Worm (Caenorhabditis elegans) whole organism, L3 larva: ENCODE results near the gene mrpl-44.

Experiments
- R02D3.7 ChIP-seq: fragments of 150-350 bp; optimal IDR thresholded peaks from 2 replicates; lab custom pipeline; 2014; ENCODE audit warnings: missing biosample characterization, missing genetic modification characterization
- aly-2 ChIP-seq: fragments of 150-350 bp; optimal IDR thresholded peaks from 2 replicates; lab custom pipeline; 2014; ENCODE audit warnings: missing biosample characterization, missing genetic modification characterization
- ama-1 ChIP-seq: fragments of 150-350 bp; optimal IDR thresholded peaks from 2 replicates; lab custom pipeline; 2018
- ceh-16 ChIP-seq: sonication (generic microtip); optimal IDR thresholded peaks from 2 replicates; lab custom pipeline; 2017; ENCODE audit warnings: missing biosample characterization, missing genetic modification characterization
- ceh-28 ChIP-seq: fragments of 150-350 bp; optimal IDR thresholded peaks from 2 replicates; lab custom pipeline; 2014; ENCODE audit warnings: missing biosample characterization, missing genetic modification reagents, missing genetic modification characterization
- ceh-82 ChIP-seq: fragments of 150-350 bp; optimal IDR thresholded peaks from 2 replicates; lab custom pipeline; 2014; ENCODE audit warnings: missing biosample characterization, missing genetic modification characterization
- ceh-9 ChIP-seq: sonication (generic microtip); optimal IDR thresholded peaks from 2 replicates; lab custom pipeline; 2018; ENCODE audit warnings: missing biosample characterization, missing genetic modification characterization
- daf-12 ChIP-seq: fragments of 150-350 bp; optimal IDR thresholded peaks from 2 replicates; lab custom pipeline; 2014; ENCODE audit warnings: missing biosample characterization, missing genetic modification reagents, missing genetic modification characterization
- egl-27 ChIP-seq: sonication (generic microtip); optimal IDR thresholded peaks from 4 replicates; lab custom pipeline; 2017; ENCODE audit warnings: missing biosample characterization, missing genetic modification reagents, missing genetic modification characterization
- egl-5 ChIP-seq: fragments of 150-350 bp; optimal IDR thresholded peaks from 2 replicates; lab custom pipeline; 2017; ENCODE audit warnings: missing biosample characterization, missing genetic modification reagents, missing genetic modification characterization, inconsistent platforms
- elt-1 ChIP-seq: fragments of 150-350 bp; optimal IDR thresholded peaks from 2 replicates; lab custom pipeline; 2014; ENCODE audit warnings: missing biosample characterization, missing genetic modification characterization
- elt-2 ChIP-seq: sonication (generic microtip); optimal IDR thresholded peaks from 2 replicates; lab custom pipeline; 2016; ENCODE audit warnings: missing genetic modification reagents, mild to moderate bottlenecking, missing genetic modification characterization, missing compliant biosample characterization
- elt-3 ChIP-seq, 3 experiments: fragments of 150-350 bp in 1 of 3; sonication (generic microtip) in 2 of 3; optimal IDR thresholded peaks; 2 replicates in 2 of 3; 4 replicates in 1 of 3; lab custom pipeline; 2014 to 2017; ENCODE audit warnings: missing biosample characterization in 3 of 3, missing genetic modification characterization in 3 of 3
- eor-1 ChIP-seq, 2 experiments: fragments of 150-350 bp; optimal IDR thresholded peaks; 2 replicates each; lab custom pipeline; 2014 to 2018; ENCODE audit warnings: missing biosample characterization in 2 of 2, missing genetic modification characterization in 2 of 2
- fkh-10 ChIP-seq: sonication (generic microtip); optimal IDR thresholded peaks from 2 replicates; lab custom pipeline; 2017; ENCODE audit warnings: missing biosample characterization, missing genetic modification reagents, missing genetic modification characterization
- hmg-11 ChIP-seq: sonication (generic microtip); optimal IDR thresholded peaks from 2 replicates; lab custom pipeline; 2016; ENCODE audit warnings: missing genetic modification characterization, missing compliant biosample characterization
- jun-1 ChIP-seq: fragments of 150-350 bp; optimal IDR thresholded peaks from 2 replicates; lab custom pipeline; 2014; ENCODE audit warnings: missing biosample characterization, missing genetic modification reagents, missing genetic modification characterization
- lin-15B ChIP-seq: fragments of 150-350 bp; optimal IDR thresholded peaks from 2 replicates; lab custom pipeline; 2014; ENCODE audit warnings: missing biosample characterization, missing genetic modification characterization
- lin-39 ChIP-seq: fragments of 150-350 bp; optimal IDR thresholded peaks from 2 replicates; lab custom pipeline; 2018; ENCODE audit warnings: missing biosample characterization, missing genetic modification reagents, missing genetic modification characterization
- mdl-1 ChIP-seq: fragments of 150-350 bp; optimal IDR thresholded peaks from 2 replicates; lab custom pipeline; 2014; ENCODE audit warnings: missing biosample characterization, missing genetic modification characterization
- mml-1 ChIP-seq: fragments of 150-350 bp; sonication (generic microtip); optimal IDR thresholded peaks from 3 replicates; lab custom pipeline; 2014; ENCODE audit warnings: missing biosample characterization, missing genetic modification characterization
- nfya-1 ChIP-seq: sonication (generic microtip); optimal IDR thresholded peaks from 2 replicates; lab custom pipeline; 2017; ENCODE audit warnings: missing genetic modification characterization, mild to moderate bottlenecking, missing compliant biosample characterization, antibody characterized with exemption, moderate library complexity; ENCODE audit not compliant: insufficient read depth
- nhr-11 ChIP-seq: fragments of 150-350 bp; optimal IDR thresholded peaks from 2 replicates; lab custom pipeline; 2014; ENCODE audit warnings: missing biosample characterization, missing genetic modification characterization
- nhr-12 ChIP-seq: fragments of 150-350 bp; optimal IDR thresholded peaks from 2 replicates; lab custom pipeline; 2014; ENCODE audit warnings: missing biosample characterization, missing genetic modification characterization
- nhr-23 ChIP-seq: fragments of 150-350 bp; optimal IDR thresholded peaks from 2 replicates; lab custom pipeline; 2014; ENCODE audit warnings: missing biosample characterization, missing genetic modification reagents, missing genetic modification characterization
- nhr-237 ChIP-seq: fragments of 150-350 bp; optimal IDR thresholded peaks from 2 replicates; lab custom pipeline; 2014; ENCODE audit warnings: missing biosample characterization, missing genetic modification characterization
- nhr-25 ChIP-seq: sonication (generic microtip); optimal IDR thresholded peaks from 2 replicates; lab custom pipeline; 2017; ENCODE audit warnings: missing biosample characterization, missing genetic modification characterization
- nhr-43 ChIP-seq: sonication (generic microtip); optimal IDR thresholded peaks from 2 replicates; lab custom pipeline; 2016; ENCODE audit warnings: mild to moderate bottlenecking, missing genetic modification characterization, missing compliant biosample characterization; ENCODE audit not compliant: poor library complexity, severe bottlenecking
- nhr-67 ChIP-seq: fragments of 150-350 bp; optimal IDR thresholded peaks from 2 replicates; lab custom pipeline; 2014; ENCODE audit warnings: missing biosample characterization, missing genetic modification characterization
- nhr-76 ChIP-seq: fragments of 150-350 bp; sonication (generic microtip); optimal IDR thresholded peaks from 5 replicates; lab custom pipeline; 2014; ENCODE audit warnings: missing biosample characterization, missing genetic modification characterization
- nhr-77 ChIP-seq: fragments of 150-350 bp; optimal IDR thresholded peaks from 2 replicates; lab custom pipeline; 2014; ENCODE audit warnings: missing biosample characterization, missing genetic modification characterization
- pha-4 ChIP-seq: fragments of 150-350 bp; optimal IDR thresholded peaks from 2 replicates; lab custom pipeline; 2014; ENCODE audit warnings: missing biosample characterization, missing genetic modification reagents, missing genetic modification characterization
- sea-2 ChIP-seq: fragments of 150-350 bp; sonication (generic microtip); optimal IDR thresholded peaks from 4 replicates; lab custom pipeline; 2014; ENCODE audit warnings: missing biosample characterization, missing genetic modification reagents, missing genetic modification characterization
- skn-1 ChIP-seq: fragments of 150-350 bp; optimal IDR thresholded peaks from 2 replicates; lab custom pipeline; 2014; ENCODE audit warnings: missing biosample characterization, missing genetic modification characterization
- tbx-2 ChIP-seq: sonication (generic microtip); optimal IDR thresholded peaks from 2 replicates; lab custom pipeline; 2016; ENCODE audit warnings: mild to moderate bottlenecking, missing genetic modification characterization, missing compliant biosample characterization
- unc-39 ChIP-seq: sonication (generic microtip); optimal IDR thresholded peaks from 4 replicates; lab custom pipeline; 2017; ENCODE audit warnings: missing biosample characterization, missing genetic modification characterization
- unc-62 ChIP-seq: fragments of 150-350 bp; sonication (generic microtip); optimal IDR thresholded peaks from 4 replicates; lab custom pipeline; 2014; ENCODE audit warnings: missing biosample characterization, missing genetic modification reagents, missing genetic modification characterization
- zag-1 ChIP-seq: fragments of 150-350 bp; optimal IDR thresholded peaks from 2 replicates; lab custom pipeline; 2014; ENCODE audit warnings: missing biosample characterization, missing genetic modification characterization
- ztf-11 ChIP-seq: fragments of 150-350 bp; optimal IDR thresholded peaks from 2 replicates; lab custom pipeline; 2014; ENCODE audit warnings: missing biosample characterization, missing genetic modification characterization

mrpl-44 gene

ce11 chrIII:9125789-9126304 is 36.7 kb upstream of the mrpl-44 start, which contains the start of gene sec-16A.1:
Gene sec-16A.1 (plus strand): TSS chrIII:9125839.
- TF ChIP-seq mdl-1 (no peak), egl-27 (tag; lab: Kevin White, UChicago) (no peak), hmg-11 (tag; lab: Kevin White, UChicago) (peak; percentile 11), ama-1 (lab: Kevin White, UChicago) (no peak), nhr-77 (tag; lab: Kevin White, UChicago) (no peak), pha-4 (tag; lab: Kevin White, UChicago) (no peak), sea-2 (GFP tag; lab: Kevin White, UChicago) (no peak), R02D3.7 (tag; lab: Kevin White, UChicago) (no peak), nhr-25 (peak; percentile 46), ceh-16 (tag; lab: Kevin White, UChicago) (no peak), lin-39 (no peak), eor-1 (tag; optimal IDR thresholded peaks at IDR 0.05; lab: Kevin White, UChicago) (no peak), unc-39 (tag; lab: Kevin White, UChicago) (no peak), nfya-1 (tag; lab: Kevin White, UChicago) (peak; percentile 37), nhr-43 (tag; lab: Kevin White, UChicago) (peak; percentile 40), elt-1 (tag; lab: Kevin White, UChicago) (no peak), nhr-12 (tag; lab: Kevin White, UChicago) (no peak), jun-1 (no peak), fkh-10 (GFP tag; lab: Kevin White, UChicago) (no peak), nhr-23 (tag; lab: Kevin White, UChicago) (peak; percentile 82), zag-1 (tag; lab: Kevin White, UChicago) (no peak), skn-1 (tag; lab: Kevin White, UChicago) (no peak), tbx-2 (tag; lab: Kevin White, UChicago) (no peak), lin-15B (tag; lab: Kevin White, UChicago) (no peak), nhr-11 (tag; lab: Kevin White, UChicago) (no peak), aly-2 (tag; lab: Kevin White, UChicago) (no peak), ceh-82 (tag; lab: Kevin White, UChicago) (no peak), nhr-237 (tag; lab: Kevin White, UChicago) (no peak), elt-2 (tag; lab: Kevin White, UChicago) (peak; percentile 27), egl-5 (no peak), ceh-9 (no peak), ceh-28 (tag; lab: Kevin White, UChicago) (no peak), nhr-67 (tag; lab: Kevin White, UChicago) (no peak), daf-12 (tag; lab: Kevin White, UChicago) (no peak), elt-3 (tag; optimal IDR thresholded peaks at IDR 0.05; lab: Kevin White, UChicago) (no peak), ztf-11 (tag; lab: Kevin White, UChicago) (no peak)

- TF ChIP-seq nhr-77 (tag; lab: Kevin White, UChicago) (no peak), zag-1 (tag; lab: Kevin White, UChicago) (no peak), mml-1 (tag; lab: Kevin White, UChicago) (no peak), lin-15B (tag; lab: Kevin White, UChicago) (no peak), unc-62 (GFP tag; lab: Kevin White, UChicago) (no peak), hmg-11 (tag; lab: Kevin White, UChicago) (no peak), ceh-9 (no peak), nhr-76 (no peak)
These were observed 29.9 kb upstream of the mrpl-44 start, which contains the start of gene ced-11 for ce11 chrIII:9118921-9119606. Gene ced-11 (plus strand): TSS chrIII:9119556.
